Worm (Caenorhabditis elegans): Measurements from ENCODE around the gene F42C5.5.

The F42C5.5 gene

DNA sequence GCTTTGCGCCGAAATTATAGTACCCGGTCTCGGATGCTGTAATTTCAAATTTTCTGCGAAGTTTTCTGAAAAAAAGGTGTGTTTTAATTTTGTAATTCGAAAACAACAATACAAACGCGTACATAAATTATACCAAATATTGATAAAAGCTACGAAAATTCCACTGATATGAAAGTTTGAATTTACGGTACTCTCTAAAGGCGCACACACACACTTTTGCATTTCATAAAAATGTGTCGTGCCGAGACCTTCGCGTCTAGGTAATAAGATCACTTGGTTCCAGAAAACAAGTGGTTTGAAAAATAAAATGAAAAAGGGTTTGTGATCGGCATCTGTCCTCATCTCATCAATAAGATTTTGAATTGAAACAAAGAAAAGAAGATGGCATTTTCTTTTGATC is 16.8 kb upstream of the F42C5.5 start:
- TF ChIP-seq ama-1 (optimal IDR thresholded peaks at IDR 0.05) (peak; percentile 17), ceh-28 (tag; optimal IDR thresholded peaks at IDR 0.05) (no peak)

DNA sequence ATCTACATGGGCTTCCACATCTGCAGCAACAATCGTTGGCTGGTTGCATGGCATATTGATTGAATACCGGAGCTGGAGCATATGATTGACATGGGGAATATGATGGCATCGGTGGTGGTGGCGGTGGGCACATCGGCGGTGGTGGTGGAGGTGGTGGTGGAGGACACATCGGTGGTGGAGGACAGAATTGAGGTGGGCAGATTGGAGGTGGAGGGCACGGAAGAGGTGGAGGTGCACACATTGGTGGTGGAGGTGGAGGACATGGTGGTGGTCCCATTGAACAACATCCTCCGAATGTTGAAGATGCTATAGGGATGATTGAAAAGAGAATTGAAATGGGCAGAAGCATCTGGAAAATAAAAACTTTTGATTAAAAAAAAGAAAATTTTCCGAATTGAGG is 16.4 kb upstream of the F42C5.5 start, which contains the start of gene grl-4:
grl-4 (minus strand) TSS at position 351 of the 400 bp plus-strand sequence.
- TF ChIP-seq nhr-23 (tag; optimal IDR thresholded peaks at IDR 0.05) (no peak), fkh-2 (tag; optimal IDR thresholded peaks at IDR 0.05) (no peak), ceh-82 (tag; optimal IDR thresholded peaks at IDR 0.05) (no peak), nhr-12 (tag; optimal IDR thresholded peaks at IDR 0.05) (no peak), ztf-4 (tag; optimal IDR thresholded peaks at IDR 0.05) (no peak), unc-39 (tag; optimal IDR thresholded peaks at IDR 0.05) (no peak), R02D3.7 (tag; optimal IDR thresholded peaks at IDR 0.05) (no peak), elt-2 (tag; optimal IDR thresholded peaks at IDR 0.05) (no peak), nhr-237 (tag; optimal IDR thresholded peaks at IDR 0.05) (no peak), pha-4 (tag; optimal IDR thresholded peaks at IDR 0.05) (no peak), aly-2 (tag; optimal IDR thresholded peaks at IDR 0.05) (no peak), zag-1 (tag; optimal IDR thresholded peaks at IDR 0.05) (no peak)

DNA sequence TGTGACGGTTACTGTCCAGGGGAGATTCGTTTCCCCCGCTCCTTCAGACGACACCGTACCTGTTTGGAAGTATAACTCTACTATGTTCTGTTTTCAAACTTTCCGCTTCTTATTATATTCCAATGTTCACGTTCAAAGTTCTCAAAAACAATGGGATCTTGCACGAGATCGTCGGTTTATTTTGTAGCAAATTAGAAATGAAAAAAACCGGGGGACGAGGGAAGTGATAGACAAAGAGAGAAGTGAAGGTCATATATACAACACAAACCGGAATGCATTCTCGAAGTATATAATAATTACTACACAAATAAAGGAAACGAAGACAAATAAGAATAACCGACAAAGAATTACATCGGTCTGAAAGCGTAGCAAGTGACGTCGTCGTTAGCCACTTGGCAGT is 15.7 kb upstream of the F42C5.5 start:
- TF ChIP-seq nhr-25 (tag; optimal IDR thresholded peaks at IDR 0.05) (peak; percentile 79), nfya-1 (tag; optimal IDR thresholded peaks at IDR 0.05; ENCODE audit: insufficient read depth) (no peak), ama-1 (optimal IDR thresholded peaks at IDR 0.05) (peak; percentile 14)

DNA sequence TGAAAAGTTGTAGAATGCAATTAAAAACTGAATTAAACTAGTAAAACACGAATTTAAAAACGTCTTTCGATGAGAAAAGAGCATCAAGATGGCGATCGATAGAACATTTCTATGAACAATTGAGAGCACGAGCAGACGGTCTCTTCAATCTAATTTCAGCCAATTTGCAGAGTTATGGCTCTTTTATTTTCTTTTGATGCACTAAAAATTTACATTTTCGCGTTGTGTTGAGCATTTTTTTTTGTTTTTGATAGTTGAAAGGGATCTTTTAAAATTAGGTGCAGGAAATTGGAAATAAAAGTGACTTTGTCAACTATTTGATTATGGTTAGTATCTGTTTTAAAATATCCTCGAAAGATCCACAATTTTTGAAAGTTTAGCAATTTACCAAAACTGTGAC is 15.0 kb upstream of the F42C5.5 start, which contains the start of gene F42C5.6:
F42C5.6 (minus strand) TSS at position 101 of the 400 bp plus-strand sequence.
- TF ChIP-seq sea-2 (GFP tag; optimal IDR thresholded peaks at IDR 0.05) = no peak
- TF ChIP-seq nfya-1 (tag; optimal IDR thresholded peaks at IDR 0.05; ENCODE audit: insufficient read depth) = no peak
- no peak for TF ChIP-seq nhr-43 (tag; optimal IDR thresholded peaks at IDR 0.05; ENCODE audit: poor library complexity, severe bottlenecking)
- no peak for TF ChIP-seq nhr-67 (tag; optimal IDR thresholded peaks at IDR 0.05)
- TF ChIP-seq aly-2 (tag; optimal IDR thresholded peaks at IDR 0.05) = no peak
- no peak for TF ChIP-seq snpc-4 (tag; optimal IDR thresholded peaks at IDR 0.05)
- TF ChIP-seq nhr-12 (tag; optimal IDR thresholded peaks at IDR 0.05) = no peak
- no peak for TF ChIP-seq elt-2 (tag; optimal IDR thresholded peaks at IDR 0.05)
- TF ChIP-seq ZK546.5 (tag; optimal IDR thresholded peaks at IDR 0.05) = no peak
- no peak for TF ChIP-seq ceh-16 (tag; optimal IDR thresholded peaks at IDR 0.05)
- no peak for TF ChIP-seq ceh-28 (tag; optimal IDR thresholded peaks at IDR 0.05)
- no peak for TF ChIP-seq ztf-11 (tag; optimal IDR thresholded peaks at IDR 0.05)
- TF ChIP-seq mdl-1 (tag; optimal IDR thresholded peaks at IDR 0.05) = no peak
- no peak for TF ChIP-seq daf-12 (tag; optimal IDR thresholded peaks at IDR 0.05)
- no peak for TF ChIP-seq ceh-9 (tag; optimal IDR thresholded peaks at IDR 0.05)
- no peak for TF ChIP-seq elt-1 (tag; optimal IDR thresholded peaks at IDR 0.05)
- TF ChIP-seq ama-1 (optimal IDR thresholded peaks at IDR 0.05) = no peak
- no peak for TF ChIP-seq nhr-237 (tag; optimal IDR thresholded peaks at IDR 0.05)
- no peak for TF ChIP-seq fos-1 (tag; optimal IDR thresholded peaks at IDR 0.05)
- no peak for TF ChIP-seq skn-1 (tag; optimal IDR thresholded peaks at IDR 0.05)

DNA sequence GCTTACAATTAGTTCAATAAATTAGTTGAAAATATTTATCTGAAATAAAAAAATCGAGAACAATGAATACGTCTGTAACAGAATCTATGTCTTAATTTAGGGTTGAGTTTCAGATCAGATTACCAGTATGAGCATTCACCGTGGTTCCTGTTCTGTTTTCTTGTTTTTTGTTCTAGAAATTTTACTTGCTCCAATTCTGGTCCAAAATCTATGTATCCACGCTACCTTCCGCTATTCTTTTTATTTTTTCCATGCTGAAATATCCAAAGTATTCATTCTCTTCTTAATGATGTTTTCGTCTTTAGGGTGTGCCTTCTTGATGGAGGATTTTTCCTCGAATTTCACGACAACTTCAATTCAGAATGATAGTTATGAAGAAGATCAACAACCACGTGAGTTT is 11.3 kb upstream of the F42C5.5 start, which contains the start of gene npr-27:
npr-27 (plus strand) TSS at position 301 of the 400 bp plus-strand sequence.
- no peak for TF ChIP-seq nhr-237 (tag; optimal IDR thresholded peaks at IDR 0.05)
- no peak for TF ChIP-seq zag-1 (tag; optimal IDR thresholded peaks at IDR 0.05)
- TF ChIP-seq egl-5 (tag; optimal IDR thresholded peaks at IDR 0.05) = no peak
- no peak for TF ChIP-seq unc-39 (tag; optimal IDR thresholded peaks at IDR 0.05)
- no peak for TF ChIP-seq fkh-10 (GFP tag; optimal IDR thresholded peaks at IDR 0.05)
- TF ChIP-seq ceh-82 (tag; optimal IDR thresholded peaks at IDR 0.05) = no peak
- no peak for TF ChIP-seq nhr-23 (tag; optimal IDR thresholded peaks at IDR 0.05)
- no peak for TF ChIP-seq fos-1 (tag; optimal IDR thresholded peaks at IDR 0.05)
- no peak for TF ChIP-seq tbx-2 (tag; optimal IDR thresholded peaks at IDR 0.05)
- TF ChIP-seq lsy-12 (tag; optimal IDR thresholded peaks at IDR 0.05) = no peak
- no peak for TF ChIP-seq nhr-76 (tag; optimal IDR thresholded peaks at IDR 0.05)
- TF ChIP-seq pha-4 (tag; optimal IDR thresholded peaks at IDR 0.05) = no peak
- TF ChIP-seq nhr-43 (tag; optimal IDR thresholded peaks at IDR 0.05; ENCODE audit: poor library complexity, severe bottlenecking) = no peak
- TF ChIP-seq hmg-11 (tag; optimal IDR thresholded peaks at IDR 0.05) = no peak
- no peak for TF ChIP-seq unc-62 (GFP tag; optimal IDR thresholded peaks at IDR 0.05)
- no peak for TF ChIP-seq ceh-28 (tag; optimal IDR thresholded peaks at IDR 0.05)
